Worm (Caenorhabditis elegans) whole organism, L3 larva: ENCODE measurements around the gene srbc-6.

Experiments
- R02D3.7 ChIP-seq: fragments of 150-350 bp; optimal IDR thresholded peaks from 2 replicates; lab custom pipeline; 2014; ENCODE audit warnings: missing biosample characterization, missing genetic modification characterization
- ZK546.5 ChIP-seq: sonication (generic microtip); optimal IDR thresholded peaks from 2 replicates; lab custom pipeline; 2017; ENCODE audit warnings: missing biosample characterization, missing genetic modification characterization
- ceh-16 ChIP-seq: sonication (generic microtip); optimal IDR thresholded peaks from 2 replicates; lab custom pipeline; 2017; ENCODE audit warnings: missing biosample characterization, missing genetic modification characterization
- ceh-82 ChIP-seq: fragments of 150-350 bp; optimal IDR thresholded peaks from 2 replicates; lab custom pipeline; 2014; ENCODE audit warnings: missing biosample characterization, missing genetic modification characterization
- ceh-9 ChIP-seq: sonication (generic microtip); optimal IDR thresholded peaks from 2 replicates; lab custom pipeline; 2018; ENCODE audit warnings: missing biosample characterization, missing genetic modification characterization
- daf-12 ChIP-seq: fragments of 150-350 bp; optimal IDR thresholded peaks from 2 replicates; lab custom pipeline; 2014; ENCODE audit warnings: missing biosample characterization, missing genetic modification reagents, missing genetic modification characterization
- egl-5 ChIP-seq: fragments of 150-350 bp; optimal IDR thresholded peaks from 2 replicates; lab custom pipeline; 2017; ENCODE audit warnings: missing biosample characterization, missing genetic modification reagents, missing genetic modification characterization, inconsistent platforms
- elt-2 ChIP-seq: sonication (generic microtip); optimal IDR thresholded peaks from 2 replicates; lab custom pipeline; 2016; ENCODE audit warnings: missing genetic modification reagents, mild to moderate bottlenecking, missing genetic modification characterization, missing compliant biosample characterization
- elt-3 ChIP-seq, 3 experiments: fragments of 150-350 bp in 1 of 3; sonication (generic microtip) in 2 of 3; optimal IDR thresholded peaks; 2 replicates in 2 of 3; 4 replicates in 1 of 3; lab custom pipeline; 2014 to 2017; ENCODE audit warnings: missing biosample characterization in 3 of 3, missing genetic modification characterization in 3 of 3
- fkh-10 ChIP-seq: sonication (generic microtip); optimal IDR thresholded peaks from 2 replicates; lab custom pipeline; 2017; ENCODE audit warnings: missing biosample characterization, missing genetic modification reagents, missing genetic modification characterization
- fkh-2 ChIP-seq: fragments of 150-350 bp; optimal IDR thresholded peaks from 2 replicates; lab custom pipeline; 2014; ENCODE audit warnings: missing biosample characterization, missing genetic modification reagents, missing genetic modification characterization
- hmg-11 ChIP-seq: sonication (generic microtip); optimal IDR thresholded peaks from 2 replicates; lab custom pipeline; 2016; ENCODE audit warnings: missing genetic modification characterization, missing compliant biosample characterization
- jun-1 ChIP-seq: fragments of 150-350 bp; optimal IDR thresholded peaks from 2 replicates; lab custom pipeline; 2014; ENCODE audit warnings: missing biosample characterization, missing genetic modification reagents, missing genetic modification characterization
- lin-15B ChIP-seq: fragments of 150-350 bp; optimal IDR thresholded peaks from 2 replicates; lab custom pipeline; 2014; ENCODE audit warnings: missing biosample characterization, missing genetic modification characterization
- lin-39 ChIP-seq: fragments of 150-350 bp; optimal IDR thresholded peaks from 2 replicates; lab custom pipeline; 2018; ENCODE audit warnings: missing biosample characterization, missing genetic modification reagents, missing genetic modification characterization
- lsy-12 ChIP-seq: sonication (generic microtip); optimal IDR thresholded peaks from 2 replicates; lab custom pipeline; 2016; ENCODE audit warnings: mild to moderate bottlenecking, missing genetic modification characterization, missing compliant biosample characterization
- mdl-1 ChIP-seq: fragments of 150-350 bp; optimal IDR thresholded peaks from 2 replicates; lab custom pipeline; 2014; ENCODE audit warnings: missing biosample characterization, missing genetic modification characterization
- mml-1 ChIP-seq: fragments of 150-350 bp; sonication (generic microtip); optimal IDR thresholded peaks from 3 replicates; lab custom pipeline; 2014; ENCODE audit warnings: missing biosample characterization, missing genetic modification characterization
- nfya-1 ChIP-seq: sonication (generic microtip); optimal IDR thresholded peaks from 2 replicates; lab custom pipeline; 2017; ENCODE audit warnings: missing genetic modification characterization, mild to moderate bottlenecking, missing compliant biosample characterization, antibody characterized with exemption, moderate library complexity; ENCODE audit not compliant: insufficient read depth
- nhr-11 ChIP-seq: fragments of 150-350 bp; optimal IDR thresholded peaks from 2 replicates; lab custom pipeline; 2014; ENCODE audit warnings: missing biosample characterization, missing genetic modification characterization
- nhr-12 ChIP-seq: fragments of 150-350 bp; optimal IDR thresholded peaks from 2 replicates; lab custom pipeline; 2014; ENCODE audit warnings: missing biosample characterization, missing genetic modification characterization
- nhr-23 ChIP-seq: fragments of 150-350 bp; optimal IDR thresholded peaks from 2 replicates; lab custom pipeline; 2014; ENCODE audit warnings: missing biosample characterization, missing genetic modification reagents, missing genetic modification characterization
- nhr-25 ChIP-seq: sonication (generic microtip); optimal IDR thresholded peaks from 2 replicates; lab custom pipeline; 2017; ENCODE audit warnings: missing biosample characterization, missing genetic modification characterization
- nhr-28 ChIP-seq: fragments of 150-350 bp; optimal IDR thresholded peaks from 2 replicates; lab custom pipeline; 2014; ENCODE audit warnings: missing biosample characterization, missing genetic modification characterization
- nhr-43 ChIP-seq: sonication (generic microtip); optimal IDR thresholded peaks from 2 replicates; lab custom pipeline; 2016; ENCODE audit warnings: mild to moderate bottlenecking, missing genetic modification characterization, missing compliant biosample characterization; ENCODE audit not compliant: poor library complexity, severe bottlenecking
- nhr-76 ChIP-seq: fragments of 150-350 bp; sonication (generic microtip); optimal IDR thresholded peaks from 5 replicates; lab custom pipeline; 2014; ENCODE audit warnings: missing biosample characterization, missing genetic modification characterization
- pha-4 ChIP-seq: fragments of 150-350 bp; optimal IDR thresholded peaks from 2 replicates; lab custom pipeline; 2014; ENCODE audit warnings: missing biosample characterization, missing genetic modification reagents, missing genetic modification characterization
- sea-2 ChIP-seq: fragments of 150-350 bp; sonication (generic microtip); optimal IDR thresholded peaks from 4 replicates; lab custom pipeline; 2014; ENCODE audit warnings: missing biosample characterization, missing genetic modification reagents, missing genetic modification characterization
- tbx-2 ChIP-seq: sonication (generic microtip); optimal IDR thresholded peaks from 2 replicates; lab custom pipeline; 2016; ENCODE audit warnings: mild to moderate bottlenecking, missing genetic modification characterization, missing compliant biosample characterization
- unc-39 ChIP-seq: sonication (generic microtip); optimal IDR thresholded peaks from 4 replicates; lab custom pipeline; 2017; ENCODE audit warnings: missing biosample characterization, missing genetic modification characterization
- unc-62 ChIP-seq: fragments of 150-350 bp; sonication (generic microtip); optimal IDR thresholded peaks from 4 replicates; lab custom pipeline; 2014; ENCODE audit warnings: missing biosample characterization, missing genetic modification reagents, missing genetic modification characterization
- zag-1 ChIP-seq: fragments of 150-350 bp; optimal IDR thresholded peaks from 2 replicates; lab custom pipeline; 2014; ENCODE audit warnings: missing biosample characterization, missing genetic modification characterization
- ztf-4 ChIP-seq: fragments of 150-350 bp; optimal IDR thresholded peaks from 2 replicates; lab custom pipeline; 2014; ENCODE audit warnings: missing biosample characterization, missing genetic modification characterization

srbc-6 gene

DNA sequence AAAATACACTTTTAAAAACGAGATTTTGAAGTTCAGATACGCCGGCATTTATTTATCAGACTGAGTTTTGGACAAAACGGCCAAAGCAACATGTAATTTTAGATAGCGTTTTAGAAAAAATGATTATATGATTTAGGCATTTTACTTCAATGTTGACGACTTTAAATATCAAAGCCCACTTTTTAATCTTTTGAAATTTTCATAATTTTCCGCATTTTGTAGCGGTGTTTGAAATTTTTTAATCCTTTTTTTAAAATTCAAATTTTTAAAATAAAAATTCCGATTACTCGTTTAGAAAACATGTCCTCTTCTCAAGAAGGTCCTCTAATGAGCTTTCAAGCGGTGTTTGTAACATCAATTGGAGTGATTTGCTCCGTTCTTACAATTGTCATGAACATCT lies at the start of gene srbc-6:
TSS of gene srbc-6 (plus strand) at position 301 of the 400 bp plus-strand sequence.
- no peak for TF ChIP-seq lin-39 (tag; lab: Kevin White, UChicago)
- no peak for TF ChIP-seq fkh-10 (GFP tag; lab: Kevin White, UChicago)
- no peak for TF ChIP-seq tbx-2
- TF ChIP-seq sea-2 (GFP tag; lab: Kevin White, UChicago) = no peak
- no peak for TF ChIP-seq nhr-76 (tag; lab: Kevin White, UChicago)
- TF ChIP-seq, all 47 proteins: peak for 0

DNA sequence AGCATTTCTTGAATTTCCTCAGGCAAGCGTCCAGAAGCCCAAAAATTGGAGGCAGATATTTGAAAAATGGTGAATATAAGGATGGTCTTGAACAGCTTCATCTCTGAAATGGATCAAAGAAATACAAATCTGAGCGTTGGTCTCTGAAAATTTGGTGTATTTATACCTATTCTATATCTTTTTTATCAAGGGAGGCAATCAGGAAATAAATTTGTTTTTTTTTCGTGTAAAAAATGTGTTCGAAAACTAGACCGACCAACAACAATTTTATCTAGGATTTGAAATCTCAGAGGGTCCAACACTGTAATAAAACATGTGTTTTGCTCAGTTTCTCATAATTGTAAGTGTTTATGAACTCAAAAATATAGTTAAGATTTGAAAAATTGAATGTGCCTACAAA lies 48.2 kb upstream of the srbc-6 start, which contains the start of gene srt-56:
TSS of gene srt-56 (minus strand) at position 101 of the 400 bp plus-strand sequence.
- TF ChIP-seq fkh-2 (tag; lab: Kevin White, UChicago) (no peak), elt-3 (tag; optimal IDR thresholded peaks at IDR 0.05; lab: Kevin White, UChicago) (no peak), jun-1 (tag; lab: Kevin White, UChicago) (no peak), nhr-11 (tag; lab: Kevin White, UChicago) (no peak)
- TF ChIP-seq, all 47 proteins: peak for 0

DNA sequence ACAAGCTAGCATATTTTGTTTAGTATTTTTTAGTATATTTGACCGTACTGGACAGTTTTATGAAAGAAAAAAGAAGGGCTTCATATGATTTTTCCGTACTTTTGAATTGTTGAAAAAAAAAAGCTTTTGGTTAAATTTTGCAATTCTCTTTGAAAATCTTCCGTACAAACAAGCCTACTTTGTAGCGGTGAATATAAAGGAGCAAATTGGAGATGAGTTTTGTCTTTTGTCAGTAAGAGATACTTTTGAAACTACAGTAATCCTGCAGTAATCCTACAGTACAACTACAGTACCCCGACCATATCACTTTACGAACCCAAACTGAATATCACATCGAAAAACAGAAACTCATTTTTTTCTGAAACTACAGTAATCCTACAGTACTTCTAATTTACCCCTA lies 47.5 kb upstream of the srbc-6 start:
- TF ChIP-seq daf-12 = no peak
- TF ChIP-seq pha-4 = no peak
- TF ChIP-seq nfya-1 (tag; lab: Kevin White, UChicago) = no peak
- TF ChIP-seq nhr-28 (tag; lab: Kevin White, UChicago) = no peak
- TF ChIP-seq zag-1 (tag; lab: Kevin White, UChicago) = no peak
- no peak for TF ChIP-seq lsy-12 (tag; lab: Kevin White, UChicago)
- TF ChIP-seq nhr-25 (tag; lab: Kevin White, UChicago) = no peak
- TF ChIP-seq nhr-43 (tag; lab: Kevin White, UChicago) = no peak
- no peak for TF ChIP-seq egl-5 (tag; lab: Kevin White, UChicago)
- TF ChIP-seq unc-62 (GFP tag; lab: Kevin White, UChicago) = no peak
- TF ChIP-seq ceh-9 (tag; lab: Kevin White, UChicago) = no peak
- no peak for TF ChIP-seq lin-39 (tag; lab: Kevin White, UChicago)
- TF ChIP-seq tbx-2 = no peak
- no peak for TF ChIP-seq nhr-76 (tag; lab: Kevin White, UChicago)
- no peak for TF ChIP-seq R02D3.7 (tag; lab: Kevin White, UChicago)
- no peak for TF ChIP-seq hmg-11
- no peak for TF ChIP-seq mdl-1 (tag; lab: Kevin White, UChicago)
- TF ChIP-seq jun-1 (tag; lab: Kevin White, UChicago) = no peak
- TF ChIP-seq, all 47 proteins: peak for 0

DNA sequence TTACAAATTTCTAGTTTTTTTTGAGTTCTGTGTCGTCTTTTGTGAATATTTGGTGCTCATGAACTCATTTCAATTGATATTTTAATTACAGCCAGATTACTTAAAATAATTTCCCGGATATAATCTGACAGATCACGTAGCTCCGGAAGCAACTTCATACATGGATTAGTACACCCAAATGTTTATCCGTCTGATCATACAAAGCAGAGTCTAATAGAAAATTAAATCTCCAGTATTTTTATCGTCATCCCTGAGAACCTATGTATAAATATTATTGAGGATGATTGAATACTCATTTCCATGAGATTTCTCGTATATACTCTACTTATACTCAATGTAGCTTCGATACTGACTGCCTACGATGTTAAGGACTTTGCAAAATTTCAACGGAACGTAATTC lies 45.0 kb upstream of the srbc-6 start, which contains the start of gene Y73C8C.12:
TSS of gene Y73C8C.12 (plus strand) at position 301 of the 400 bp plus-strand sequence.
- no peak for TF ChIP-seq ztf-4 (tag; lab: Kevin White, UChicago)
- no peak for TF ChIP-seq lin-15B (tag; lab: Kevin White, UChicago)
- TF ChIP-seq fkh-10 (GFP tag; lab: Kevin White, UChicago) = no peak
- no peak for TF ChIP-seq ceh-82 (tag; lab: Kevin White, UChicago)
- TF ChIP-seq zag-1 (tag; lab: Kevin White, UChicago) = no peak
- no peak for TF ChIP-seq lsy-12 (tag; lab: Kevin White, UChicago)
- no peak for TF ChIP-seq ceh-16 (tag; lab: Kevin White, UChicago)
- TF ChIP-seq mml-1 (tag; lab: Kevin White, UChicago) = no peak
- no peak for TF ChIP-seq daf-12
- no peak for TF ChIP-seq nhr-28 (tag; lab: Kevin White, UChicago)
- no peak for TF ChIP-seq unc-39 (tag; lab: Kevin White, UChicago)
- no peak for TF ChIP-seq egl-5 (tag; lab: Kevin White, UChicago)
- no peak for TF ChIP-seq ZK546.5

ce11 chrV:3127670-3128069 lies 42.3 kb upstream of the srbc-6 start, which contains the start of gene Y73C8C.10:
Gene Y73C8C.10, minus strand, starts transcription at chrV:3127770.
- TF ChIP-seq elt-2 (tag; lab: Kevin White, UChicago) (peak; percentile 6), nhr-23 (tag; lab: Kevin White, UChicago) (no peak), nhr-12 (tag; lab: Kevin White, UChicago) (no peak)
- TF ChIP-seq, all 47 proteins: peak for 1
